Worm (Caenorhabditis elegans) whole organism, midembryonic: ENCODE measurements around the gene Y80D4G.2.
"Not testable (repeated sequence)": the region's sequence is repeated elsewhere in the genome, so short reads cannot be mapped to it uniquely, and the experiment has no call there.

Source experiments
- T22C8.4 ChIP-seq: fragments of 200-800 bp; sonication (Bioruptor generic); IDR thresholded peaks from 2 replicates; pipeline ENCODE4 v1.3.6; 2022; ENCODE audit warnings: missing genetic modification characterization, missing compliant biosample characterization
- cog-1 ChIP-seq: sonication (generic microtip); optimal IDR thresholded peaks from 2 replicates; lab custom pipeline; 2016; ENCODE audit warnings: missing genetic modification characterization, missing compliant biosample characterization
- flt-1 ChIP-seq: fragments of 200-800 bp; sonication (Bioruptor generic); IDR thresholded peaks from 2 replicates; pipeline ENCODE4 v1.3.6; 2022; ENCODE audit warnings: missing genetic modification characterization, missing compliant biosample characterization
- klf-2 ChIP-seq: fragments of 200-800 bp; sonication (Bioruptor generic); conservative IDR thresholded peaks from 2 replicates; pipeline ENCODE4 v1.3.6; 2022; ENCODE audit warnings: missing genetic modification reagents, missing genetic modification characterization, missing compliant biosample characterization
- med-1 ChIP-seq: sonication (generic microtip); optimal IDR thresholded peaks from 2 replicates; lab custom pipeline; 2017; ENCODE audit warnings: missing genetic modification characterization, mild to moderate bottlenecking, missing compliant biosample characterization, antibody characterized with exemption, missing genetic modification reagents; ENCODE audit not compliant: insufficient read depth
- ref-1 ChIP-seq: fragments of 200-800 bp; sonication (Bioruptor generic); conservative IDR thresholded peaks from 2 replicates; pipeline ENCODE4 v1.3.6; 2022; ENCODE audit warnings: missing genetic modification reagents, missing genetic modification characterization, missing compliant biosample characterization
- tab-1 ChIP-seq: fragments of 200-800 bp; sonication (Bioruptor generic); IDR thresholded peaks from 2 replicates; pipeline ENCODE4 v1.3.6; 2022; ENCODE audit warnings: missing genetic modification characterization, missing compliant biosample characterization
- ztf-23 ChIP-seq: fragments of 200-800 bp; sonication (Bioruptor generic); IDR thresholded peaks from 2 replicates; pipeline ENCODE4 v1.3.6; 2022; ENCODE audit warnings: missing genetic modification reagents, missing genetic modification characterization, missing compliant biosample characterization
- ztf-29 ChIP-seq: fragments of 200-800 bp; sonication (Bioruptor generic); IDR thresholded peaks from 2 replicates; pipeline ENCODE4 v1.3.6; 2022; ENCODE audit warnings: missing genetic modification reagents, missing genetic modification characterization, missing compliant biosample characterization

The Y80D4G.2 gene

DNA sequence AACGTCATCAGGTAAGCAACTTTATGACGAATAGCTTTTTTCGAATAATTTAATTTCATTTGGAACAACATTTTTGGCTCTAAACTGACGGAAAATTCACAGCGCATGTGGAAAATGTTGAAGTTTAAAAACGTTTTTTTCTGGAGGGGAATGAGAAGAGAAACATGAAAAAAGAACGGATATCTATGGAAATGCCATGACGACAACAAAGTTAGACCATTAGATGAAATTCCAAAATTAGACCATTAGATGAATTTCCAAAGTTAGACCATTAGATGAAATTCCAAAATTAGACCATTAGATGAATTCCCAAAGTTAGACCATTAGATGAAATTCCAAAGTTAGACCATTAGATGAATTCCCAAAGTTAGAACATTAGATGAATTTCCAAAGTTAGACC, at the start of gene Y80D4G.2:
Gene Y80D4G.2 (minus strand): TSS at position 101 of the 400 bp plus-strand sequence.
- not testable (repeated sequence) for TF ChIP-seq ztf-23; ref-1; tab-1 (GFP tag; lab: Robert Waterston, UW)

DNA sequence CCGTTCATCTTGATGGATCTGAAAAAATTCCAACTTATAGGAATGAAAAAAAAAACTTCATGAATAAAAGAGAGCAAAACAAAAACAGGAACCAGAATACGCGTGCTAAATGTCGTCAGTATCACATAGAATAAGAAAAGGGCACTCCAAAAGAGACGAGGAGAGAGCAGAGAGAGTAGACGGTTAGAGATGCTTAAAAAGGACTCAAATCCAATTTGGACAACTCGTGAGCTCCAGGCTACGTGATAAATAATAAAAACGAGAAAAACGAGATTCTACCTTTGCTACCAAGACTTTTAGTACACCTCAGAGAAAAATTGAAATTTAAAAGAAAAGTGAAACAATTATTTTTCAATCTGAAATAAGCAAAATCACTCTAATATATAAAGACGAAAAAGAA, 48.7 kb upstream of the Y80D4G.2 start, which contains the start of gene upp-1:
Gene upp-1 (minus strand): TSS at position 18 of the 400 bp plus-strand sequence.
- no peak for TF ChIP-seq klf-2 (GFP tag; lab: Robert Waterston, UW)
- TF ChIP-seq tab-1 (GFP tag; lab: Robert Waterston, UW), result no peak
- no peak for TF ChIP-seq ztf-23
- no peak for TF ChIP-seq cog-1 (tag; lab: Kevin White, UChicago)
- no peak for TF ChIP-seq T22C8.4 (GFP tag; lab: Robert Waterston, UW)
- TF ChIP-seq flt-1 (GFP tag; lab: Robert Waterston, UW), result no peak
- no peak for TF ChIP-seq med-1 (GFP tag; lab: Kevin White, UChicago)
- TF ChIP-seq ref-1, result no peak

DNA sequence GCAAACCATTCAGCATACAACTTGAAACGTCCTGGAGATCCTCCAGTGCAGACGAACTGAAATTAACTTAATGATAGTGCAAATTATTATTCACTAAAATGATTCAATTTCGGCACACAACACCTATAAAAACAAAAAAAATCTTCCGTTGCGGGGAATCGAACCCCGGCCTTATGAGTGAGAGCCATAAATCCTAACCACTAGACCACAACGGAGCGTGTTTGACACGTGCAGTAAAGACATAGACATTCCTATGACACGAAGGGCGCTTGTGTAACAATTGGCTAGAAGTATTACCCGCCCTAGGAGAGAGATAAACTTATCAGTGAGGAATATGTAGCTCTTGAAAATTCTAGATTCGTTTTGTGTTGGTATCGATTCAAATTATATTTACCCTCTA, 47.6 kb upstream of the Y80D4G.2 start:
- TF ChIP-seq ref-1 (peak; percentile 78), tab-1 (GFP tag; lab: Robert Waterston, UW) (peak; percentile 81; the same call in 1 of the 2 replicates), flt-1 (GFP tag; lab: Robert Waterston, UW) (peak; percentile 93), cog-1 (tag; lab: Kevin White, UChicago) (no peak), med-1 (GFP tag; lab: Kevin White, UChicago) (no peak), ztf-29 (peak; percentile 32; the same call in 1 of the 2 replicates), klf-2 (GFP tag; lab: Robert Waterston, UW) (0 out of 2 replicates have a peak, but pooled peaks have one; percentile 33), ztf-23 (peak; percentile 76; the same call in 1 of the 2 replicates), T22C8.4 (GFP tag; lab: Robert Waterston, UW) (peak; percentile 71)

DNA sequence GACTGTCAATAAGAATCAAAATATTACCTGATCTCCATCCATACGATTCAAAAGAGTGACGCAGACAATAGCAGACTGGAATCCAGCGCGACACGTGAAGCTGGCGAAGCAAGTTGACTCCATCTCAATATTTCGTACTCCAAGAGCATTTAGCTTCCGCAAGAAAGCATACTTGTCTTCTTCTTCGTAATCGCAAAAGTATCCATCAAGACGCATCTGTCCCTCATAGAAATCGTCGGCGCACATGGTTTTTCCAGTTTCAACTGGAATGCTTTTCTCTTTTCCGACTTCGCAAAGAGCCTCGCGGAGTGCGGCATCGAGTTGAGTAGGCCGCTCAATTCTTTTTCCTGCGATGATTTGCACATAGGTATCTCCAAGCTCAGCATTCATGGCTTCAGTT, 47.0 kb upstream of the Y80D4G.2 start:
- TF ChIP-seq med-1 (GFP tag; lab: Kevin White, UChicago) (no peak), ztf-29 (no peak), flt-1 (GFP tag; lab: Robert Waterston, UW) (no peak), klf-2 (GFP tag; lab: Robert Waterston, UW) (no peak), tab-1 (GFP tag; lab: Robert Waterston, UW) (no peak), ref-1 (no peak), ztf-23 (no peak), T22C8.4 (GFP tag; lab: Robert Waterston, UW) (no peak), cog-1 (tag; lab: Kevin White, UChicago) (no peak)

DNA sequence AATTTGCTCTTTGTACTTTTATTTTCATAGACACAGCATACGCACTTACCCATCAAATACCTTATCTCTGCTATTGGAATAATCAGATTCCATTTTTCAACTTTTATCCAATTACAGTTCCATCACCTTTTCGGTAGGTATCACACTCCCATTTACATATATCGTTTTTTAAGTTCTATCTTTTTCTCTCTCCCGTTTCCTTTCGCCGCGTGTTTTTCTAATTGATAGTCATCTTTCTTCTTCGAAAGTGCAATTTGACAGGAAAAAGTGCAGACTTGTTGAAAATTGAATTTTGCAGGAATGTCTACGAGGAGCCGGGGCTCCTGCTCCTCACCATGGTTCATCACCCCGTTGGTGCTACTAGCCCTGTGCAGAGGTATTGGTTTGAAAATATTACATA, 30.7 kb upstream of the Y80D4G.2 start, which contains the start of gene fbn-1:
Gene fbn-1 (plus strand): TSS at position 301 of the 400 bp plus-strand sequence.
- TF ChIP-seq ztf-23 (no peak), cog-1 (tag; lab: Kevin White, UChicago) (no peak), ztf-29 (no peak), ref-1 (no peak), klf-2 (GFP tag; lab: Robert Waterston, UW) (no peak), tab-1 (GFP tag; lab: Robert Waterston, UW) (no peak), flt-1 (GFP tag; lab: Robert Waterston, UW) (no peak), T22C8.4 (GFP tag; lab: Robert Waterston, UW) (no peak), med-1 (GFP tag; lab: Kevin White, UChicago) (no peak)

DNA sequence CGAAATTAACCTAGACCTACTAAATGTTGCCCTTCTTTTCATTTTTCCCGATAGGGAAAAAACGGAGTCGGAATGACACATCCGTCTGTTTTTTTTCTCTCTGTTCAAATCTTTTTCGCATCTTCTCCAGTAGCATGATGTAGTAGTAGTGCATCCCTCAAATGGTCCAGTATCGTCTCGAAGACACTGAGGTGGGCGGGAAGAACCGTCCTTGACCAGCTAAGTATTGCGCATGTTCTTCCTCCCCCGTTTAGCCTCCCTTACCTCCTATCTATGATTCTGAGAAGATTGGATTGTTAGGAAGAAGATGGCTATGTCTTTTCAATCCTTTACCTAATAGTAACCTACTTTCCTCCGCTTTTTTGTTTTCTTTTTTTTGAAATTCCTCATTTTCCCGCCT, 28.5 kb upstream of the Y80D4G.2 start:
- TF ChIP-seq T22C8.4 (GFP tag; lab: Robert Waterston, UW) (no peak), ztf-23 (no peak), tab-1 (GFP tag; lab: Robert Waterston, UW) (no peak), cog-1 (tag; lab: Kevin White, UChicago) (no peak), flt-1 (GFP tag; lab: Robert Waterston, UW) (no peak), ztf-29 (no peak), med-1 (GFP tag; lab: Kevin White, UChicago) (no peak), ref-1 (no peak), klf-2 (GFP tag; lab: Robert Waterston, UW) (no peak)

DNA sequence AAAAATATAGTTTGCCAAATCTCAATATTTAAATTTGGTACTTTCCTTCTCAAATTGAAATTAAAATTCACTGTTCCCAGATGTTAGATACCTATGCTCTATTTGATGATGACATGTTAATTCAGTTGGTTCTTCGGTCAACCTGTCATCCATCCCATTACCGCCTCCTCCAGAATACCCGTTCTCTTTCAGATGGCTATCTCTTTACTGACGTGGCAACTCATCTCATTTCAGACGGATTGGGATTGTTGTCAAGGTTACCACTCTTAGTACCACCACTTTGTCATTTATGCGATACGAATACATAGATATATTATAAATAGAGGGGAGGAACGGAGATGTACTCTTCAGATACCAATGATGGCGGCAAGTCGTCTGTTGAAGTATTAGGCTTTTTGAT, 27.0 kb upstream of the Y80D4G.2 start:
- TF ChIP-seq tab-1 (GFP tag; lab: Robert Waterston, UW), result no peak
- no peak for TF ChIP-seq T22C8.4 (GFP tag; lab: Robert Waterston, UW)
- no peak for TF ChIP-seq ztf-23
- no peak for TF ChIP-seq cog-1 (tag; lab: Kevin White, UChicago)
- TF ChIP-seq ztf-29, result no peak
- no peak for TF ChIP-seq med-1 (GFP tag; lab: Kevin White, UChicago)
- no peak for TF ChIP-seq flt-1 (GFP tag; lab: Robert Waterston, UW)
- TF ChIP-seq klf-2 (GFP tag; lab: Robert Waterston, UW), result no peak

DNA sequence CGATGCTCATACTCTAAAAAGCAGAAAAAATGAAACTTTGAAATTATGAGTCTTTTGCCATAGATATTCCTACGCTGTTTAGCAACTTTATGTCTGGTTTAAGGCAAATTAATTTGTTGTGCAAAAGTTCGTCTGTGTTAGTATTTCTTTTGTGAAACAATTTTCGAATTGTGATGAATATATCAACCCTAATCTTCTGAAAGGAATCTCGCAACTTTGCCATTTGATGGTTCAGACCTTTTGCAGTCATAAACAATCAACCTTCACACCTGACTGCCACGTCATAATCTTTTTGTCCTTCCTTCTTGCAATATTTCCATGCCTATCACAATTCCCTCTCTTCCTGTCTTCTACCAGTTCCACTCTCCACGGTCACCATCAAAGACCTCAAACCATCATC, 25.5 kb upstream of the Y80D4G.2 start:
- TF ChIP-seq tab-1 (GFP tag; lab: Robert Waterston, UW), result no peak
- no peak for TF ChIP-seq T22C8.4 (GFP tag; lab: Robert Waterston, UW)
- TF ChIP-seq cog-1 (tag; lab: Kevin White, UChicago), result no peak
- no peak for TF ChIP-seq ztf-29
- TF ChIP-seq ztf-23, result no peak
- no peak for TF ChIP-seq ref-1
- TF ChIP-seq flt-1 (GFP tag; lab: Robert Waterston, UW), result no peak
- TF ChIP-seq med-1 (GFP tag; lab: Kevin White, UChicago), result no peak
- TF ChIP-seq klf-2 (GFP tag; lab: Robert Waterston, UW), result no peak

DNA sequence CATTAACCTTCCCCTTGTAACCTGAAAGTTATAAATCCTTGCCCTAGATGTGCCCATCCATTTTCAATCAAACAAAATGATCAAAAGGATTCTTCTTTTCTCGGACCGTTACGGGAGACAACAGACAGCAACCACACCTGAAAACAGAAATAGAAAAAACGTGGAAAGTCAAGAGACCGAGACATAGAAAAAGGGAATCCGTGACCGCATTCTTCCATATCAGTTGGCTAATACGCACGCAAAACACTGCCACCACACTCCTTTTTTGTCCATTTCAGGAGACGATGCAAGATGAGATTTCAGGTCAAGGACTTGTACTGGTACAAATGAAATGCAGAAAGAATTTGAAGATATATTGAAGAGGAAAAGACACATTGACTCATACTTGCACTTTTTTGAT, 23.9 kb upstream of the Y80D4G.2 start:
- TF ChIP-seq tab-1 (GFP tag; lab: Robert Waterston, UW), result no peak
- no peak for TF ChIP-seq ztf-23

DNA sequence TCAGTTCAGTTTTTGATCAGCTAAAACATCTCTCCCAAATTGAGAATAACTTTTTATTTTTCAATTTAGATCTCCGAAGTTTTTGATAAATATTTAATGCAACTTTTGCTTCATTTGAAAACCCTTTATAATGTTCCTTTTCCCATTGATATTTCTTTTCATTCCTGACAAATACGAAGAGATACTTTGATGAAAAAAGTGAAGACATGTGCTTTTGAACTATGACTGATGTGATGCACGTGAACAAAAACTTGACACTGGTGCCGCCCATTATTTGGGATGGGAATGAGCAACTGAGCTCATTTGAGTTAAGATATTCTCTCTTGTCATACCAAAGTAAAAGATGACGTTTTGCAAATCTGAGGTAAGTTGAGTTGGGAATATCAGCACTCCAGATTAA, 21.8 kb upstream of the Y80D4G.2 start, which contains the start of gene T04A6.1:
Gene T04A6.1 (plus strand): TSS at position 301 of the 400 bp plus-strand sequence.
- TF ChIP-seq ztf-23 (no peak), flt-1 (GFP tag; lab: Robert Waterston, UW) (no peak), tab-1 (GFP tag; lab: Robert Waterston, UW) (no peak), med-1 (GFP tag; lab: Kevin White, UChicago) (no peak), klf-2 (GFP tag; lab: Robert Waterston, UW) (no peak), T22C8.4 (GFP tag; lab: Robert Waterston, UW) (no peak), ztf-29 (no peak), cog-1 (tag; lab: Kevin White, UChicago) (no peak), ref-1 (no peak)
